Fruit fly (Drosophila melanogaster) whole organism, larva: ENCODE measurements around the gene Rgl.
A peak's percentile ranks its signal among the peaks of the same experiment; 100 is the strongest.

Experiments used
- noc ChIP-seq: fragments of 200-800 bp; sonication (Bioruptor generic); optimal IDR thresholded peaks from 3 replicates; lab custom pipeline; 2019; ENCODE audit warnings: missing biosample characterization, mild to moderate bottlenecking, missing genetic modification characterization, moderate library complexity

The Rgl gene

dm6 chr3L:13925117-13925726 lies at the start of gene Rgl:
Gene Rgl, minus strand, starts transcription at chr3L:13925335.
- no peak for TF ChIP-seq noc (tag; lab: Kevin White, UChicago)

dm6 chr3L:13973377-13974111 lies 48.4 kb upstream of the Rgl start, which contains the start of the genes CG13738 and Hsc70-1:
Gene CG13738, minus strand, starts transcription at chr3L:13973477.
Gene Hsc70-1, plus strand, starts transcription at chr3L:13974061.
- TF ChIP-seq noc (tag; lab: Kevin White, UChicago): no peak

dm6 chr3L:13965502-13965843 lies 40.3 kb upstream of the Rgl start:
- TF ChIP-seq noc (tag; lab: Kevin White, UChicago): no peak

dm6 chr3L:13964635-13965501 lies 39.7 kb upstream of the Rgl start, which contains the start of the genes Meics, Nxf3 and ssp2:
Gene Meics, minus strand, starts transcription at chr3L:13964702.
Gene Nxf3, plus strand, starts transcription at chr3L:13965203.
Gene ssp2, plus strand, starts transcription at chr3L:13965203.
- no peak for TF ChIP-seq noc (tag; lab: Kevin White, UChicago)

- TF ChIP-seq noc (tag; lab: Kevin White, UChicago): no peak
These were observed 32.7 kb upstream of the Rgl start for dm6 chr3L:13957789-13958188.

- TF ChIP-seq noc (tag; lab: Kevin White, UChicago): peak; percentile 54
These were observed 32.1 kb upstream of the Rgl start for dm6 chr3L:13957212-13957668.

dm6 chr3L:13956667-13957066 lies 31.5 kb upstream of the Rgl start:
- TF ChIP-seq noc (tag; lab: Kevin White, UChicago): no peak

- TF ChIP-seq noc (tag; lab: Kevin White, UChicago): no peak
These were observed 27.4 kb upstream of the Rgl start for dm6 chr3L:13952484-13953048.

- TF ChIP-seq noc (tag; lab: Kevin White, UChicago): no peak
These were observed 26.4 kb upstream of the Rgl start for dm6 chr3L:13951564-13951963.

- no peak for TF ChIP-seq noc (tag; lab: Kevin White, UChicago)
These were observed 24.4 kb upstream of the Rgl start for dm6 chr3L:13949440-13950066.

- TF ChIP-seq noc (tag; lab: Kevin White, UChicago): no peak
These were observed 20.9 kb upstream of the Rgl start for dm6 chr3L:13946003-13946402.

- no peak for TF ChIP-seq noc (tag; lab: Kevin White, UChicago)
These were observed 14.0 kb upstream of the Rgl start, which contains the start of gene CG32137 for dm6 chr3L:13939151-13939499. Gene CG32137, plus strand, starts transcription at chr3L:13939250.

- TF ChIP-seq noc (tag; lab: Kevin White, UChicago): peak; percentile 92
These were observed 13.5 kb upstream of the Rgl start for dm6 chr3L:13938470-13939150.

dm6 chr3L:13936771-13937170 lies 11.6 kb upstream of the Rgl start:
- TF ChIP-seq noc (tag; lab: Kevin White, UChicago): no peak
